Worm (Caenorhabditis elegans) whole organism, L4 larva: ENCODE data around the gene oac-59.

Source experiments
- ama-1 ChIP-seq: fragments of 150-350 bp; optimal IDR thresholded peaks from 2 replicates; lab custom pipeline; 2014; ENCODE audit warnings: inconsistent platforms, mixed read lengths
- ceh-20 ChIP-seq: fragments of 200-800 bp; sonication (Bioruptor generic); IDR thresholded peaks from 2 replicates; pipeline ENCODE4 v1.3.6; 2022; ENCODE audit warnings: missing genetic modification reagents, missing genetic modification characterization, missing compliant biosample characterization
- ceh-82 ChIP-seq: sonication (generic microtip); optimal IDR thresholded peaks from 2 replicates; lab custom pipeline; 2017; ENCODE audit warnings: missing biosample characterization, missing genetic modification characterization
- fkh-10 ChIP-seq: fragments of 150-350 bp; optimal IDR thresholded peaks from 2 replicates; lab custom pipeline; 2014; ENCODE audit warnings: missing biosample characterization, missing genetic modification reagents, missing genetic modification characterization
- gei-8 ChIP-seq: fragments of 200-800 bp; sonication (Bioruptor generic); optimal IDR thresholded peaks from 2 replicates; lab custom pipeline; 2018; ENCODE audit warnings: mild to moderate bottlenecking, missing genetic modification characterization, missing compliant biosample characterization
- lin-13 ChIP-seq: fragments of 150-350 bp; optimal IDR thresholded peaks from 2 replicates; lab custom pipeline; 2014; ENCODE audit warnings: missing biosample characterization, missing genetic modification reagents, missing genetic modification characterization
- lin-29 ChIP-seq: fragments of 200-800 bp; sonication (Bioruptor generic); IDR thresholded peaks from 2 replicates; pipeline ENCODE4 v1.3.6; 2022; ENCODE audit warnings: missing genetic modification reagents, missing genetic modification characterization, missing compliant biosample characterization
- lir-3 ChIP-seq: sonication (generic microtip); optimal IDR thresholded peaks from 2 replicates; lab custom pipeline; 2016; ENCODE audit warnings: mild to moderate bottlenecking, missing genetic modification characterization, missing compliant biosample characterization
- lsy-2 ChIP-seq, 2 experiments: fragments of 150-350 bp in 1 of 2; sonication (generic microtip) in 1 of 2; optimal IDR thresholded peaks; 2 replicates each; lab custom pipeline; 2014 to 2017; ENCODE audit warnings: missing biosample characterization in 2 of 2, missing genetic modification characterization in 2 of 2
- nhr-10 ChIP-seq: fragments of 150-350 bp; optimal IDR thresholded peaks from 2 replicates; lab custom pipeline; 2014; ENCODE audit warnings: missing biosample characterization, missing genetic modification characterization
- nhr-76 ChIP-seq: fragments of 150-350 bp; optimal IDR thresholded peaks from 2 replicates; lab custom pipeline; 2014; ENCODE audit warnings: missing biosample characterization, missing genetic modification characterization
- pqm-1 ChIP-seq: sonication (generic microtip); optimal IDR thresholded peaks from 2 replicates; lab custom pipeline; 2017; ENCODE audit warnings: missing biosample characterization, missing genetic modification characterization

ce11 chrIV:12279340-12279739 is 21.7 kb downstream of the oac-59 start, which contains the start of gene ltah-1.1:
- TF ChIP-seq lsy-2 (tag; optimal IDR thresholded peaks at IDR 0.05; lab: Kevin White, UChicago) (no peak), fkh-10 (no peak), lin-13 (GFP tag; lab: Kevin White, UChicago) (no peak), nhr-76 (tag; lab: Kevin White, UChicago) (no peak), lir-3 (no peak), nhr-10 (tag; lab: Kevin White, UChicago) (no peak), ama-1 (lab: Kevin White, UChicago) (no peak), gei-8 (no peak), lin-29 (no peak), ceh-20 (GFP tag; lab: Robert Waterston, UW) (no peak), ceh-82 (tag; lab: Kevin White, UChicago) (no peak), pqm-1 (tag; lab: Kevin White, UChicago) (no peak)
